Fruit fly (Drosophila melanogaster): ENCODE results near the gene beg.

The beg gene

DNA sequence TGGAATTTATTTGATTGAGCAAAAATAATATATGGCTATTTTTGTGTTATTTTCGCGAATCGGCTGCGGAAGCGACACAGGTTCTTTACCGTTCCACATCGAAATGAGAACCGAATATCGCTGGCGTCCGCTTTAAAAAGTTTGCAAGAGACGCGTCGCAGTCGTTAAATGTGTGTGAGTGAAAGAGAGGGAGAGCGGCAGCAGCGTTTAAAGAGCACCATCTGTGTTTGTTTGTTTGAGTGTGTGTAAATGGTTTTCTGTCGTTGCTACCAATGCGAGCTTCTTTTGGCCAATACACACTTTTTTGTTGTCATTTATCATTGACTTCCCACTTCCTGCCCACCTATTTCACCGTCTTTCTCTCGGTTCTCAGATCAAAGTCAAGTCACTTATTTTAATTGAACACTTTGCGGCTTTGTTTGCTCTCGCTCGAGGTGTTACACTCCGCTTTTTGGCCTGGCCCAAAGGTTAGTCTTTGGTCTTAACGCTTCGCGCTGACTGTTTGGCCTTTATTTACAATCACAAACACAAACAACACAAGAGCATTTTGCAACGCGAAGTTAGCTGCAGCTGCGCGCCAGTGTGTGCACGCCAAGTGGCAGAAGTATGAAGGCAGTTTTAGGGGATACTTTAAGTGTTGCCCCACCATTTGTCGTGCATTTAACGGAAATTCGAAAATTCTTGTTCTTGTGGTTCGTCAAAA, 23.3 kb upstream of the beg start, which contains the start of gene CG3764 (continued):
- peak; percentile 89 for TF ChIP-seq ash1 (GFP tag; optimal IDR thresholded peaks at IDR 0.05)
- TF ChIP-seq CG12299 (tag; optimal IDR thresholded peaks at IDR 0.05): peak; percentile 87
- no peak for TF ChIP-seq Dip2 (GFP tag; IDR thresholded peaks at IDR 0.05)
- TF ChIP-seq CG11085 (GFP tag; IDR thresholded peaks at IDR 0.05): peak; percentile 37; the same call in 1 of the 2 replicates
- TF ChIP-seq caup (GFP tag; optimal IDR thresholded peaks at IDR 0.05; ENCODE audit: severe bottlenecking): peak; percentile 90
- peak; percentile 65 for TF ChIP-seq Rx (GFP tag; IDR thresholded peaks at IDR 0.05)
- TF ChIP-seq CG3163 (GFP tag; optimal IDR thresholded peaks at IDR 0.05): peak; percentile 98
- no peak for TF ChIP-seq sna (GFP tag; IDR thresholded peaks at IDR 0.05; ENCODE audit: partially characterized antibody)
- TF ChIP-seq CG31365 (tag; optimal IDR thresholded peaks at IDR 0.05): peak; percentile 76
- TF ChIP-seq crp (GFP tag; optimal IDR thresholded peaks at IDR 0.05): peak in 1 of 2 experiments; percentile 61
- TF ChIP-seq GATAe (GFP tag; conservative IDR thresholded peaks at IDR 0.05): no peak
- peak; percentile 44; the same call in 2 of the 3 replicates for TF ChIP-seq so (GFP tag; IDR thresholded peaks at IDR 0.05)
- 0 out of 2 replicates have a peak, but pooled peaks have one; percentile 17 for TF ChIP-seq CG17612 (GFP tag; IDR thresholded peaks at IDR 0.05)
- TF ChIP-seq CG8359 (GFP tag; optimal IDR thresholded peaks at IDR 0.05; ENCODE audit: borderline replicate concordance): peak; percentile 66
- TF ChIP-seq CG13424 (tag; optimal IDR thresholded peaks at IDR 0.05): peak; percentile 76
- TF ChIP-seq bowl (GFP tag; IDR thresholded peaks at IDR 0.05): peak; percentile 6; the same call in 1 of the 2 replicates
- TF ChIP-seq bigmax (GFP tag; optimal IDR thresholded peaks at IDR 0.05): peak; percentile 70
- peak; percentile 63 for TF ChIP-seq Antp (GFP tag; optimal IDR thresholded peaks at IDR 0.05)
- TF ChIP-seq CG17829 (tag; optimal IDR thresholded peaks at IDR 0.05): peak; percentile 76
- peak; percentile 60 for TF ChIP-seq shn (GFP tag; optimal IDR thresholded peaks at IDR 0.05)
- TF ChIP-seq HLH3B (GFP tag; IDR thresholded peaks at IDR 0.05): peak; percentile 58; the same call in 1 of the 2 replicates
- no peak for TF ChIP-seq Sox100B (GFP tag; optimal IDR thresholded peaks at IDR 0.05)
- TF ChIP-seq CG6254 (GFP tag; optimal IDR thresholded peaks at IDR 0.05): peak; percentile 77
- TF ChIP-seq CG30020 (tag; optimal IDR thresholded peaks at IDR 0.05): peak; percentile 50
- TF ChIP-seq pita (GFP tag; optimal IDR thresholded peaks at IDR 0.05): no peak
- peak; percentile 25 for TF ChIP-seq fu2 (GFP tag; optimal IDR thresholded peaks at IDR 0.05)
- peak; percentile 76 for TF ChIP-seq HmgD (GFP tag; optimal IDR thresholded peaks at IDR 0.05)
- TF ChIP-seq CG43689 (GFP tag; IDR thresholded peaks at IDR 0.05): no peak
- peak; percentile 54 for TF ChIP-seq CG3995 (GFP tag; optimal IDR thresholded peaks at IDR 0.05)
- TF ChIP-seq CG14667 (GFP tag; IDR thresholded peaks at IDR 0.05): no peak
- peak; percentile 74 for TF ChIP-seq pfk (GFP tag; optimal IDR thresholded peaks at IDR 0.05)
- TF ChIP-seq HmgZ (tag; optimal IDR thresholded peaks at IDR 0.05): peak; percentile 90
- peak; percentile 73 for TF ChIP-seq ara (GFP tag; IDR thresholded peaks at IDR 0.05)
- TF ChIP-seq Doc2 (GFP tag; IDR thresholded peaks at IDR 0.05): no peak
- no peak for TF ChIP-seq eve (GFP tag; optimal IDR thresholded peaks at IDR 0.05)
- TF ChIP-seq sens (GFP tag): peak; percentile 94
- TF ChIP-seq crol (GFP tag; IDR thresholded peaks at IDR 0.05): no peak
- peak; percentile 92 for TF ChIP-seq Ets65A (GFP tag)
- peak; percentile 100 for TF ChIP-seq Opbp (GFP tag; IDR thresholded peaks at IDR 0.05; ENCODE audit: partially characterized antibody)
- TF ChIP-seq Dek (tag; optimal IDR thresholded peaks at IDR 0.05): peak; percentile 76
- TF ChIP-seq Scr (GFP tag; IDR thresholded peaks at IDR 0.05; ENCODE audit: partially characterized antibody): peak; percentile 44; the same call in 1 of the 2 replicates
- peak; percentile 33; the same call in 1 of the 2 replicates for TF ChIP-seq CG9932 (GFP tag; IDR thresholded peaks at IDR 0.05)
- TF ChIP-seq sima (GFP tag; optimal IDR thresholded peaks at IDR 0.05): peak; percentile 0
- peak; percentile 75; the same call in 2 of the 3 replicates for TF ChIP-seq CG11456 (GFP tag; IDR thresholded peaks at IDR 0.05)
- peak; percentile 50 for TF ChIP-seq CG8944 (GFP tag; optimal IDR thresholded peaks at IDR 0.05)
- peak; percentile 91 for TF ChIP-seq CG17186 (GFP tag; optimal IDR thresholded peaks at IDR 0.05)
- no peak for TF ChIP-seq CG10565 (GFP tag; optimal IDR thresholded peaks at IDR 0.05)
- TF ChIP-seq Dll (GFP tag; IDR thresholded peaks at IDR 0.05; ENCODE audit: partially characterized antibody): peak; percentile 50; the same call in 2 of the 4 replicates
- TF ChIP-seq btn (GFP tag; optimal IDR thresholded peaks at IDR 0.05): peak; percentile 77

Data from whole organism, embryonic.